Fruit fly (Drosophila melanogaster): ENCODE measurements around the gene sty.

The sty gene

dm6 chr3L:3409626-3410301 lies 15.0 kb downstream of the sty start:
- TF ChIP-seq EcR (GFP tag; optimal IDR thresholded peaks at IDR 0.05) (peak in 1 of 2 experiments; percentile 67), usp (GFP tag; optimal IDR thresholded peaks at IDR 0.05) (no peak), CG8478 (optimal IDR thresholded peaks at IDR 0.05) (no peak)

dm6 chr3L:3408796-3409625 lies 15.7 kb downstream of the sty start:
- no peak for TF ChIP-seq Dll (optimal IDR thresholded peaks at IDR 0.05)

- TF ChIP-seq pan (optimal IDR thresholded peaks at IDR 0.05), result no peak
- TF ChIP-seq usp (GFP tag; optimal IDR thresholded peaks at IDR 0.05), result no peak
- TF ChIP-seq psq (optimal IDR thresholded peaks at IDR 0.05), result no peak
- TF ChIP-seq Dll (optimal IDR thresholded peaks at IDR 0.05), result no peak
- TF ChIP-seq CG8478 (optimal IDR thresholded peaks at IDR 0.05), result no peak
- no peak for TF ChIP-seq EcR (GFP tag; optimal IDR thresholded peaks at IDR 0.05)
These were observed 16.5 kb downstream of the sty start for dm6 chr3L:3408231-3408630.

dm6 chr3L:3407481-3407880 lies 17.3 kb downstream of the sty start:
- no peak for TF ChIP-seq usp (GFP tag; optimal IDR thresholded peaks at IDR 0.05)
- no peak for TF ChIP-seq CG8478 (optimal IDR thresholded peaks at IDR 0.05)
- no peak for TF ChIP-seq psq (optimal IDR thresholded peaks at IDR 0.05)
- TF ChIP-seq Dll (optimal IDR thresholded peaks at IDR 0.05), result no peak
- TF ChIP-seq pan (optimal IDR thresholded peaks at IDR 0.05), result no peak
- no peak for TF ChIP-seq EcR (GFP tag; optimal IDR thresholded peaks at IDR 0.05)

- TF ChIP-seq CG8478 (optimal IDR thresholded peaks at IDR 0.05) (no peak), usp (GFP tag; optimal IDR thresholded peaks at IDR 0.05) (no peak), EcR (GFP tag; optimal IDR thresholded peaks at IDR 0.05) (no peak), Dll (optimal IDR thresholded peaks at IDR 0.05) (no peak), pan (optimal IDR thresholded peaks at IDR 0.05) (no peak), psq (optimal IDR thresholded peaks at IDR 0.05) (no peak)
These were observed 18.3 kb downstream of the sty start for dm6 chr3L:3406307-3407061.

- TF ChIP-seq usp (GFP tag; optimal IDR thresholded peaks at IDR 0.05) (no peak), EcR (GFP tag; optimal IDR thresholded peaks at IDR 0.05) (no peak), psq (optimal IDR thresholded peaks at IDR 0.05) (no peak), CG8478 (optimal IDR thresholded peaks at IDR 0.05) (no peak), pan (optimal IDR thresholded peaks at IDR 0.05) (no peak), Dll (optimal IDR thresholded peaks at IDR 0.05) (no peak)
These were observed 19.1 kb downstream of the sty start for dm6 chr3L:3405592-3405991.

- TF ChIP-seq EcR (GFP tag; optimal IDR thresholded peaks at IDR 0.05), result no peak
- no peak for TF ChIP-seq Dll (optimal IDR thresholded peaks at IDR 0.05)
- no peak for TF ChIP-seq psq (optimal IDR thresholded peaks at IDR 0.05)
- TF ChIP-seq usp (GFP tag; optimal IDR thresholded peaks at IDR 0.05), result no peak
- no peak for TF ChIP-seq pan (optimal IDR thresholded peaks at IDR 0.05)
- no peak for TF ChIP-seq CG8478 (optimal IDR thresholded peaks at IDR 0.05)
These were observed 24.1 kb downstream of the sty start for dm6 chr3L:3400555-3401198.

dm6 chr3L:3399923-3400309 lies 24.8 kb downstream of the sty start:
- no peak for TF ChIP-seq psq (optimal IDR thresholded peaks at IDR 0.05)
- no peak for TF ChIP-seq usp (GFP tag; optimal IDR thresholded peaks at IDR 0.05)
- TF ChIP-seq Dll (optimal IDR thresholded peaks at IDR 0.05), result no peak
- no peak for TF ChIP-seq EcR (GFP tag; optimal IDR thresholded peaks at IDR 0.05)
- TF ChIP-seq pan (optimal IDR thresholded peaks at IDR 0.05), result no peak
- TF ChIP-seq CG8478 (optimal IDR thresholded peaks at IDR 0.05), result no peak

- TF ChIP-seq pan (optimal IDR thresholded peaks at IDR 0.05) (no peak), EcR (GFP tag; optimal IDR thresholded peaks at IDR 0.05) (no peak), psq (optimal IDR thresholded peaks at IDR 0.05) (no peak), usp (GFP tag; optimal IDR thresholded peaks at IDR 0.05) (no peak), Dll (optimal IDR thresholded peaks at IDR 0.05) (no peak), CG8478 (optimal IDR thresholded peaks at IDR 0.05) (no peak)
These were observed 25.3 kb downstream of the sty start for dm6 chr3L:3399249-3399922.

- TF ChIP-seq Dll (optimal IDR thresholded peaks at IDR 0.05), result no peak
These were observed 26.2 kb downstream of the sty start for dm6 chr3L:3398496-3398895.

- TF ChIP-seq CG8478 (optimal IDR thresholded peaks at IDR 0.05) (no peak), usp (GFP tag; optimal IDR thresholded peaks at IDR 0.05) (no peak), pan (optimal IDR thresholded peaks at IDR 0.05) (no peak), EcR (GFP tag; optimal IDR thresholded peaks at IDR 0.05) (no peak), psq (optimal IDR thresholded peaks at IDR 0.05) (no peak), Dll (optimal IDR thresholded peaks at IDR 0.05) (no peak)
These were observed 26.9 kb downstream of the sty start for dm6 chr3L:3397849-3398248.
